Worm (Caenorhabditis elegans) whole organism, L1 larva: Measurements from ENCODE around the gene nhr-97.
A peak's percentile ranks its signal among the peaks of the same experiment; 100 is the strongest.

Experiments used
- C34B4.2 ChIP-seq: sonication (generic microtip); optimal IDR thresholded peaks from 2 replicates; lab custom pipeline; 2017; ENCODE audit warnings: mild to moderate bottlenecking, missing genetic modification characterization, missing compliant biosample characterization
- aha-1 ChIP-seq: fragments of 150-350 bp; optimal IDR thresholded peaks from 2 replicates; lab custom pipeline; 2014; ENCODE audit warnings: missing biosample characterization, missing genetic modification characterization
- alr-1 ChIP-seq: fragments of 200-800 bp; sonication (Bioruptor generic); optimal IDR thresholded peaks from 2 replicates; lab custom pipeline; 2018; ENCODE audit warnings: borderline replicate concordance, mild to moderate bottlenecking, missing genetic modification characterization, missing compliant biosample characterization
- aly-2 ChIP-seq: fragments of 150-350 bp; optimal IDR thresholded peaks from 2 replicates; lab custom pipeline; 2014; ENCODE audit warnings: missing biosample characterization, missing genetic modification characterization
- ceh-8 ChIP-seq: fragments of 200-800 bp; sonication (Bioruptor generic); optimal IDR thresholded peaks from 2 replicates; lab custom pipeline; 2018; ENCODE audit warnings: mild to moderate bottlenecking, missing genetic modification characterization, moderate library complexity, missing compliant biosample characterization
- ceh-90 ChIP-seq: sonication (generic microtip); optimal IDR thresholded peaks from 2 replicates; lab custom pipeline; 2016; ENCODE audit warnings: missing genetic modification characterization, missing compliant biosample characterization
- dsc-1 ChIP-seq: sonication (generic microtip); optimal IDR thresholded peaks from 2 replicates; lab custom pipeline; 2016; ENCODE audit warnings: mild to moderate bottlenecking, missing genetic modification characterization, missing compliant biosample characterization
- efl-1 ChIP-seq, 4 experiments: fragments of 150-350 bp; optimal IDR thresholded peaks in 3 of 4; peaks in 1 of 4; 1 replicate in 1 of 4; 2 replicates in 3 of 4; lab custom pipeline; 2014; ENCODE audit warnings: missing biosample characterization in 2 of 4, missing genetic modification characterization in 2 of 4, missing genetic modification reagents in 2 of 4
- efl-3 ChIP-seq: fragments of 200-800 bp; sonication (Bioruptor generic); optimal IDR thresholded peaks from 2 replicates; lab custom pipeline; 2018; ENCODE audit warnings: mild to moderate bottlenecking, missing genetic modification characterization, missing compliant biosample characterization
- egl-27 ChIP-seq, 2 experiments: fragments of 150-350 bp in 1 of 2; sonication (generic microtip); optimal IDR thresholded peaks; 3 replicates each; lab custom pipeline; 2017 to 2018; ENCODE audit warnings: missing biosample characterization in 2 of 2, missing genetic modification characterization in 2 of 2, missing genetic modification reagents in 2 of 2
- elt-2 ChIP-seq: sonication (generic microtip); optimal IDR thresholded peaks from 2 replicates; lab custom pipeline; 2016; ENCODE audit warnings: missing genetic modification characterization, mild to moderate bottlenecking, inconsistent platforms, missing compliant biosample characterization, missing genetic modification reagents
- elt-3 ChIP-seq, 6 experiments: fragments of 150-350 bp in 1 of 6; sonication (generic microtip); optimal IDR thresholded peaks; 2 replicates each; lab custom pipeline; 2017 to 2018; ENCODE audit warnings: missing biosample characterization in 6 of 6, missing genetic modification characterization in 6 of 6, inconsistent platforms in 1 of 6
- ets-5 ChIP-seq: fragments of 200-800 bp; sonication (Bioruptor generic); IDR thresholded peaks from 2 replicates; pipeline ENCODE4 v1.3.6; 2022; ENCODE audit warnings: missing genetic modification characterization, missing compliant biosample characterization
- hlh-17 ChIP-seq: fragments of 200-800 bp; sonication (Bioruptor generic); optimal IDR thresholded peaks from 2 replicates; lab custom pipeline; 2018; ENCODE audit warnings: missing genetic modification characterization, mild to moderate bottlenecking, missing compliant biosample characterization, moderate library complexity, borderline replicate concordance
- irx-1 ChIP-seq: sonication (generic microtip); optimal IDR thresholded peaks from 2 replicates; lab custom pipeline; 2016; ENCODE audit warnings: missing genetic modification characterization, missing compliant biosample characterization
- isw-1 ChIP-seq: fragments of 200-800 bp; sonication (Bioruptor generic); IDR thresholded peaks from 2 replicates; pipeline ENCODE4 v1.3.6; 2022; ENCODE audit warnings: missing genetic modification characterization, missing compliant biosample characterization
- jun-1 ChIP-seq: fragments of 150-350 bp; optimal IDR thresholded peaks from 2 replicates; lab custom pipeline; 2014; ENCODE audit warnings: missing biosample characterization, missing genetic modification reagents, missing genetic modification characterization
- lin-13 ChIP-seq: fragments of 150-350 bp; optimal IDR thresholded peaks from 2 replicates; lab custom pipeline; 2014; ENCODE audit warnings: missing biosample characterization, missing genetic modification reagents, missing genetic modification characterization
- lin-15B ChIP-seq: fragments of 150-350 bp; sonication (generic microtip); optimal IDR thresholded peaks from 3 replicates; lab custom pipeline; 2014; ENCODE audit warnings: missing biosample characterization, missing genetic modification characterization
- mdl-1 ChIP-seq, 2 experiments: fragments of 150-350 bp; optimal IDR thresholded peaks; 2 replicates each; lab custom pipeline; 2014 to 2017; ENCODE audit warnings: missing biosample characterization in 2 of 2, missing genetic modification characterization in 2 of 2, inconsistent platforms in 1 of 2
- nhr-11 ChIP-seq: fragments of 150-350 bp; optimal IDR thresholded peaks from 2 replicates; lab custom pipeline; 2014; ENCODE audit warnings: missing biosample characterization, missing genetic modification characterization
- nhr-12 ChIP-seq: sonication (generic microtip); optimal IDR thresholded peaks from 2 replicates; lab custom pipeline; 2017; ENCODE audit warnings: missing biosample characterization, missing genetic modification characterization
- nhr-71 ChIP-seq: sonication (generic microtip); optimal IDR thresholded peaks from 2 replicates; lab custom pipeline; 2016; ENCODE audit warnings: mild to moderate bottlenecking, missing genetic modification characterization, moderate library complexity, missing compliant biosample characterization
- nhr-85 ChIP-seq: sonication (generic microtip); peaks from one replicate; lab custom pipeline; 2016; ENCODE audit warnings: missing genetic modification characterization, inconsistent platforms, missing compliant biosample characterization
- nhr-90 ChIP-seq: sonication (generic microtip); optimal IDR thresholded peaks from 2 replicates; lab custom pipeline; 2016; ENCODE audit warnings: mild to moderate bottlenecking, missing genetic modification characterization, missing compliant biosample characterization; ENCODE audit not compliant: poor library complexity
- sox-4 ChIP-seq: sonication (generic microtip); optimal IDR thresholded peaks from 2 replicates; lab custom pipeline; 2016; ENCODE audit warnings: missing genetic modification characterization, missing compliant biosample characterization
- tbx-2 ChIP-seq: sonication (generic microtip); optimal IDR thresholded peaks from 2 replicates; lab custom pipeline; 2016; ENCODE audit warnings: missing genetic modification characterization, missing compliant biosample characterization
- tlp-1 ChIP-seq: fragments of 150-350 bp; optimal IDR thresholded peaks from 2 replicates; lab custom pipeline; 2014; ENCODE audit warnings: missing biosample characterization, missing genetic modification characterization
- unc-130 ChIP-seq: fragments of 150-350 bp; optimal IDR thresholded peaks from 2 replicates; lab custom pipeline; 2017; ENCODE audit warnings: missing biosample characterization, missing genetic modification characterization, inconsistent platforms
- zag-1 ChIP-seq: fragments of 150-350 bp; optimal IDR thresholded peaks from 2 replicates; lab custom pipeline; 2014; ENCODE audit warnings: missing biosample characterization, missing genetic modification characterization
- ztf-11 ChIP-seq, 2 experiments: sonication (generic microtip); optimal IDR thresholded peaks; 2 replicates each; lab custom pipeline; 2016 to 2017; ENCODE audit warnings: missing genetic modification characterization in 2 of 2, missing biosample characterization in 1 of 2, missing compliant biosample characterization in 1 of 2
- ztf-4 ChIP-seq: fragments of 150-350 bp; optimal IDR thresholded peaks from 2 replicates; lab custom pipeline; 2014; ENCODE audit warnings: missing biosample characterization, missing genetic modification characterization

The nhr-97 gene

ce11 chrIV:9757425-9757740, at the start of gene nhr-97:
TSS of gene nhr-97 (plus strand) at chrIV:9757641.
- no peak for TF ChIP-seq tbx-2 (tag; lab: Kevin White, UChicago)
- TF ChIP-seq sox-4 = no peak
- no peak for TF ChIP-seq tlp-1 (tag; lab: Kevin White, UChicago)
- no peak for TF ChIP-seq aha-1 (tag; lab: Kevin White, UChicago)
- no peak for TF ChIP-seq egl-27 (tag; optimal IDR thresholded peaks at IDR 0.05; lab: Kevin White, UChicago)
- no peak for TF ChIP-seq ceh-8 (GFP tag; lab: Kevin White, UChicago)
- TF ChIP-seq efl-1 (optimal IDR thresholded peaks at IDR 0.05; lab: Kevin White, UChicago) = no peak
- TF ChIP-seq efl-1 (GFP tag; optimal IDR thresholded peaks at IDR 0.05 in 1 of 2; lab: Kevin White, UChicago) = no peak
- no peak for TF ChIP-seq lin-13 (GFP tag; lab: Kevin White, UChicago)
- TF ChIP-seq nhr-90 (tag; lab: Kevin White, UChicago) = no peak
- no peak for TF ChIP-seq C34B4.2 (tag; lab: Kevin White, UChicago)
- TF ChIP-seq nhr-85 (tag; lab: Kevin White, UChicago) = no peak
- TF ChIP-seq, all 84 proteins: peak for 0

ce11 chrIV:9709205-9709604, 48.2 kb upstream of the nhr-97 start, which contains the start of gene ant-1.3:
TSS of gene ant-1.3 (minus strand) at chrIV:9709305.
- TF ChIP-seq isw-1 (GFP tag; lab: Robert Waterston, UW) (no peak), irx-1 (tag; lab: Kevin White, UChicago) (no peak)

- TF ChIP-seq efl-3 (GFP tag; lab: Kevin White, UChicago) (no peak), ets-5 (no peak), aly-2 (tag; lab: Kevin White, UChicago) (no peak), zag-1 (tag; lab: Kevin White, UChicago) (no peak), nhr-11 (tag; lab: Kevin White, UChicago) (no peak), ztf-4 (tag; lab: Kevin White, UChicago) (no peak), mdl-1 (tag; optimal IDR thresholded peaks at IDR 0.05; lab: Kevin White, UChicago) (no peak), alr-1 (no peak), dsc-1 (tag; lab: Kevin White, UChicago) (peak; percentile 0)
Observed at ce11 chrIV:9709887-9710286, 47.6 kb upstream of the nhr-97 start, which contains the start of gene nhr-38. TSS of gene nhr-38 (plus strand) at chrIV:9710187.

- TF ChIP-seq nhr-71 (tag; lab: Kevin White, UChicago) = no peak
- no peak for TF ChIP-seq lin-15B (tag; lab: Kevin White, UChicago)
- TF ChIP-seq ztf-4 (tag; lab: Kevin White, UChicago) = no peak
- no peak for TF ChIP-seq jun-1
- no peak for TF ChIP-seq unc-130 (tag; lab: Kevin White, UChicago)
- TF ChIP-seq elt-2 (tag; lab: Kevin White, UChicago) = no peak
- no peak for TF ChIP-seq hlh-17 (GFP tag; lab: Kevin White, UChicago)
- TF ChIP-seq ztf-11 (tag; optimal IDR thresholded peaks at IDR 0.05; lab: Kevin White, UChicago) = no peak
- TF ChIP-seq elt-3 (tag; optimal IDR thresholded peaks at IDR 0.05; lab: Kevin White, UChicago) = no peak
- no peak for TF ChIP-seq nhr-12
- TF ChIP-seq ceh-90 (tag; lab: Kevin White, UChicago) = no peak
- TF ChIP-seq mdl-1 (tag; optimal IDR thresholded peaks at IDR 0.05; lab: Kevin White, UChicago) = no peak
- TF ChIP-seq, all 84 proteins: peak for 0
Observed at ce11 chrIV:9712782-9713181, 44.7 kb upstream of the nhr-97 start, which contains the start of gene K01H12.4. TSS of gene K01H12.4 (plus strand) at chrIV:9713082.

ce11 chrIV:9714264-9714663, 43.2 kb upstream of the nhr-97 start:
- no peak for TF ChIP-seq efl-1 (optimal IDR thresholded peaks at IDR 0.05; lab: Kevin White, UChicago)
- peak in 1 of 2 experiments; percentile 48 for TF ChIP-seq efl-1 (GFP tag; optimal IDR thresholded peaks at IDR 0.05 in 1 of 2; lab: Kevin White, UChicago)
- TF ChIP-seq dsc-1 (tag; lab: Kevin White, UChicago) = no peak
